Fruit fly (Drosophila melanogaster): Measurements from ENCODE around the gene CG14422.

Gene CG14422

dm6 chrX:2977857-2978473 is 34.8 kb downstream of the CG14422 start (continued):
- TF ChIP-seq CG6276 (GFP tag; optimal IDR thresholded peaks at IDR 0.05), result peak; percentile 59
- TF ChIP-seq fkh (GFP tag; optimal IDR thresholded peaks at IDR 0.05), result no peak
- TF ChIP-seq Hr39 (GFP tag; optimal IDR thresholded peaks at IDR 0.05), result peak; percentile 73
- TF ChIP-seq CG11902 (GFP tag; optimal IDR thresholded peaks at IDR 0.05), result peak; percentile 46
- TF ChIP-seq CG16779 (tag; optimal IDR thresholded peaks at IDR 0.05), result peak; percentile 17
- TF ChIP-seq achi (GFP tag; optimal IDR thresholded peaks at IDR 0.05), result peak; percentile 68
- TF ChIP-seq svp (GFP tag), result peak; percentile 89
- peak; percentile 54 for TF ChIP-seq Sox14 (GFP tag; optimal IDR thresholded peaks at IDR 0.05)
- TF ChIP-seq pdm3 (GFP tag; optimal IDR thresholded peaks at IDR 0.05), result peak; percentile 64
- no peak for TF ChIP-seq Hr38 (GFP tag; optimal IDR thresholded peaks at IDR 0.05)
- TF ChIP-seq spab (GFP tag; optimal IDR thresholded peaks at IDR 0.05), result peak; percentile 39
- TF ChIP-seq dsx (GFP tag; optimal IDR thresholded peaks at IDR 0.05; ENCODE audit: poor library complexity, severe bottlenecking), result no peak
- TF ChIP-seq CG6792 (GFP tag; optimal IDR thresholded peaks at IDR 0.05), result peak; percentile 68
- TF ChIP-seq CG11294 (GFP tag; IDR thresholded peaks at IDR 0.05), result no peak
- TF ChIP-seq CG8632 (GFP tag; optimal IDR thresholded peaks at IDR 0.05), result peak; percentile 51
- peak; percentile 69 for TF ChIP-seq CG31627 (GFP tag; optimal IDR thresholded peaks at IDR 0.05)
- peak; percentile 20 for TF ChIP-seq CG9139 (GFP tag; optimal IDR thresholded peaks at IDR 0.05)
- peak; percentile 17 for TF ChIP-seq fd59A (GFP tag; optimal IDR thresholded peaks at IDR 0.05)
- TF ChIP-seq Gug (GFP tag; IDR thresholded peaks at IDR 0.05), result no peak
- peak; percentile 43 for TF ChIP-seq CG8319 (GFP tag; optimal IDR thresholded peaks at IDR 0.05)
- peak; percentile 14 for TF ChIP-seq Blimp-1 (GFP tag; optimal IDR thresholded peaks at IDR 0.05)
- TF ChIP-seq CG3032 (tag; optimal IDR thresholded peaks at IDR 0.05), result peak; percentile 33
- peak; percentile 37 for TF ChIP-seq dac (GFP tag; optimal IDR thresholded peaks at IDR 0.05)
- TF ChIP-seq ss (GFP tag; optimal IDR thresholded peaks at IDR 0.05), result peak in 1 of 2 experiments; percentile 32
- TF ChIP-seq CG10631 (GFP tag; optimal IDR thresholded peaks at IDR 0.05), result peak; percentile 58
- TF ChIP-seq CG34406 (GFP tag; optimal IDR thresholded peaks at IDR 0.05), result peak; percentile 63
- TF ChIP-seq eg (GFP tag; IDR thresholded peaks at IDR 0.05), result peak; percentile 62; the same call in 1 of the 3 replicates
- TF ChIP-seq Sox15 (GFP tag; optimal IDR thresholded peaks at IDR 0.05), result peak; percentile 25
- peak; percentile 40 for TF ChIP-seq Ets96B (tag; optimal IDR thresholded peaks at IDR 0.05)
- no peak for TF ChIP-seq Eip93F (GFP tag; optimal IDR thresholded peaks at IDR 0.05)
- peak; percentile 71 for TF ChIP-seq esn (GFP tag; optimal IDR thresholded peaks at IDR 0.05)
- TF ChIP-seq CG8119 (GFP tag; IDR thresholded peaks at IDR 0.05), result peak; percentile 80

- no peak for TF ChIP-seq pdm3 (GFP tag; optimal IDR thresholded peaks at IDR 0.05)
- no peak for TF ChIP-seq CG11294 (GFP tag; IDR thresholded peaks at IDR 0.05)
- no peak for TF ChIP-seq CG7368 (GFP tag; optimal IDR thresholded peaks at IDR 0.05)
These were observed 37.1 kb downstream of the CG14422 start for dm6 chrX:2980290-2980689.

dm6 chrX:2982441-2982995 is 39.3 kb downstream of the CG14422 start:
- TF ChIP-seq svp (GFP tag) (no peak), CG3919 (GFP tag; optimal IDR thresholded peaks at IDR 0.05) (no peak), Ets21C (GFP tag; optimal IDR thresholded peaks at IDR 0.05) (no peak), CG8119 (GFP tag; IDR thresholded peaks at IDR 0.05) (no peak), fd59A (GFP tag; optimal IDR thresholded peaks at IDR 0.05) (no peak), Sox15 (GFP tag; optimal IDR thresholded peaks at IDR 0.05) (no peak), CG16779 (tag; optimal IDR thresholded peaks at IDR 0.05) (no peak), CG31627 (GFP tag; optimal IDR thresholded peaks at IDR 0.05) (no peak), eg (GFP tag; IDR thresholded peaks at IDR 0.05) (no peak), CG7368 (GFP tag; optimal IDR thresholded peaks at IDR 0.05) (no peak), CG10669 (GFP tag; optimal IDR thresholded peaks at IDR 0.05) (no peak), CG15336 (GFP tag; IDR thresholded peaks at IDR 0.05) (no peak), fd85E (GFP tag; optimal IDR thresholded peaks at IDR 0.05) (no peak), Blimp-1 (GFP tag; optimal IDR thresholded peaks at IDR 0.05) (no peak), spab (GFP tag; optimal IDR thresholded peaks at IDR 0.05) (no peak), Eip93F (GFP tag; optimal IDR thresholded peaks at IDR 0.05) (no peak), Sox14 (GFP tag; optimal IDR thresholded peaks at IDR 0.05) (no peak), Lpt (GFP tag; optimal IDR thresholded peaks at IDR 0.05) (no peak)
